Fruit fly (Drosophila melanogaster) whole organism, pupa: ENCODE data around the gene CG6650.

ENCODE experiments used
- CG10348 ChIP-seq: fragments of 200-800 bp; sonication (Bioruptor generic); IDR thresholded peaks from 2 replicates; pipeline ENCODE4 v1.3.6; 2022; ENCODE audit warnings: missing biosample characterization, missing genetic modification characterization
- CG13204 ChIP-seq: fragments of 200-800 bp; sonication (Bioruptor generic); optimal IDR thresholded peaks from 2 replicates; lab custom pipeline; 2018; ENCODE audit warnings: missing biosample characterization, mild to moderate bottlenecking, missing genetic modification characterization, moderate library complexity
- CG14655 ChIP-seq: fragments of 200-800 bp; sonication (Bioruptor generic); optimal IDR thresholded peaks from 3 replicates; lab custom pipeline; 2017; ENCODE audit warnings: mild to moderate bottlenecking, missing biosample characterization, missing genetic modification reagents, missing genetic modification characterization
- CG34367 ChIP-seq: fragments of 200-800 bp; sonication (Bioruptor generic); optimal IDR thresholded peaks from 2 replicates; lab custom pipeline; 2018; ENCODE audit warnings: missing biosample characterization, mild to moderate bottlenecking, missing genetic modification characterization
- CG8159 ChIP-seq: fragments of 200-800 bp; sonication (Bioruptor generic); optimal IDR thresholded peaks from 3 replicates; lab custom pipeline; 2018; ENCODE audit warnings: missing biosample characterization, mild to moderate bottlenecking, missing genetic modification characterization, moderate library complexity
- Ets98B ChIP-seq: fragments of 200-800 bp; sonication (Bioruptor generic); IDR thresholded peaks from 2 replicates; pipeline ENCODE4 v1.3.6; 2022; ENCODE audit warnings: missing biosample characterization, missing genetic modification characterization
- Snoo ChIP-seq: fragments of 200-800 bp; sonication (Bioruptor generic); optimal IDR thresholded peaks from 3 replicates; lab custom pipeline; 2017; ENCODE audit warnings: missing biosample characterization, mild to moderate bottlenecking, missing genetic modification characterization, inconsistent platforms

- TF ChIP-seq CG8159 (tag; lab: Kevin White, UChicago) (no peak), Ets98B (GFP tag; lab: Robert Waterston, UW) (no peak), Snoo (tag; lab: Kevin White, UChicago) (no peak), CG14655 (no peak), CG13204 (GFP tag; lab: Kevin White, UChicago) (peak; percentile 20), CG10348 (GFP tag; lab: Robert Waterston, UW) (no peak), CG34367 (tag; lab: Kevin White, UChicago) (no peak)
These were observed 39.9 kb upstream of the CG6650 start for dm6 chr3L:13991314-13991713.
